Worm (Caenorhabditis elegans) whole organism, midembryonic: ENCODE results near the gene acn-1.

Experiments
- flt-1 ChIP-seq: fragments of 200-800 bp; sonication (Bioruptor generic); IDR thresholded peaks from 2 replicates; pipeline ENCODE4 v1.3.6; 2022; ENCODE audit warnings: missing genetic modification characterization, missing compliant biosample characterization
- ref-1 ChIP-seq: fragments of 200-800 bp; sonication (Bioruptor generic); conservative IDR thresholded peaks from 2 replicates; pipeline ENCODE4 v1.3.6; 2022; ENCODE audit warnings: missing genetic modification reagents, missing genetic modification characterization, missing compliant biosample characterization
- tab-1 ChIP-seq: fragments of 200-800 bp; sonication (Bioruptor generic); IDR thresholded peaks from 2 replicates; pipeline ENCODE4 v1.3.6; 2022; ENCODE audit warnings: missing genetic modification characterization, missing compliant biosample characterization

- no peak for TF ChIP-seq flt-1 (GFP tag; lab: Robert Waterston, UW)
- TF ChIP-seq ref-1 (GFP tag; lab: Robert Waterston, UW) = no peak
- TF ChIP-seq tab-1 (GFP tag; lab: Robert Waterston, UW) = no peak
Measured at ce11 chrX:5122369-5122768, 25.5 kb upstream of the acn-1 start.
